Worm (Caenorhabditis elegans) whole organism, late embryonic: ENCODE measurements around the gene mrp-6.

Experiments used
- C38D4.7 ChIP-seq: fragments of 200-800 bp; sonication (Bioruptor generic); optimal IDR thresholded peaks from 2 replicates; lab custom pipeline; 2018; ENCODE audit warnings: mild to moderate bottlenecking, missing genetic modification characterization, moderate library complexity, missing compliant biosample characterization
- K09A11.1 ChIP-seq: sonication (generic microtip); optimal IDR thresholded peaks from 2 replicates; lab custom pipeline; 2017; ENCODE audit warnings: antibody characterized with exemption, mild to moderate bottlenecking, missing genetic modification characterization, missing compliant biosample characterization; ENCODE audit not compliant: insufficient read depth
- ceh-14 ChIP-seq: sonication (generic microtip); optimal IDR thresholded peaks from 2 replicates; lab custom pipeline; 2016; ENCODE audit warnings: missing genotype, missing genetic modification characterization, missing compliant biosample characterization
- ceh-22 ChIP-seq: sonication (generic microtip); optimal IDR thresholded peaks from 2 replicates; lab custom pipeline; 2017; ENCODE audit warnings: missing biosample characterization, missing genetic modification characterization
- ceh-24 ChIP-seq: sonication (generic microtip); optimal IDR thresholded peaks from 2 replicates; lab custom pipeline; 2016; ENCODE audit warnings: mild to moderate bottlenecking, missing genetic modification characterization, missing compliant biosample characterization
- ceh-34 ChIP-seq: sonication (generic microtip); optimal IDR thresholded peaks from 2 replicates; lab custom pipeline; 2016; ENCODE audit warnings: mild to moderate bottlenecking, missing genetic modification characterization, missing compliant biosample characterization
- ceh-45 ChIP-seq: fragments of 200-800 bp; sonication (Bioruptor generic); IDR thresholded peaks from 2 replicates; pipeline ENCODE4 v1.3.6; 2022; ENCODE audit warnings: missing genetic modification reagents, missing genetic modification characterization, missing compliant biosample characterization
- ceh-9 ChIP-seq: sonication (generic microtip); optimal IDR thresholded peaks from 2 replicates; lab custom pipeline; 2016; ENCODE audit warnings: mild to moderate bottlenecking, missing genetic modification characterization, inconsistent platforms, missing compliant biosample characterization
- dmd-4 ChIP-seq: sonication (generic microtip); optimal IDR thresholded peaks from 2 replicates; lab custom pipeline; 2016; ENCODE audit warnings: borderline replicate concordance, missing genetic modification characterization, missing compliant biosample characterization
- elt-2 ChIP-seq: sonication (generic microtip); optimal IDR thresholded peaks from 2 replicates; lab custom pipeline; 2016; ENCODE audit warnings: missing genetic modification reagents, missing genetic modification characterization, missing compliant biosample characterization
- elt-4 ChIP-seq: sonication (generic microtip); optimal IDR thresholded peaks from 2 replicates; lab custom pipeline; 2016; ENCODE audit warnings: missing genetic modification characterization, missing compliant biosample characterization
- ets-4 ChIP-seq: sonication (generic microtip); optimal IDR thresholded peaks from 2 replicates; lab custom pipeline; 2016; ENCODE audit warnings: missing genetic modification characterization, missing compliant biosample characterization
- eyg-1 ChIP-seq: sonication (generic microtip); optimal IDR thresholded peaks from 2 replicates; lab custom pipeline; 2016; ENCODE audit warnings: missing genotype, missing genetic modification characterization, missing compliant biosample characterization
- fax-1 ChIP-seq: sonication (generic microtip); optimal IDR thresholded peaks from 2 replicates; lab custom pipeline; 2016; ENCODE audit warnings: missing genotype, missing genetic modification characterization, missing compliant biosample characterization
- fkh-6 ChIP-seq: sonication (generic microtip); optimal IDR thresholded peaks from 2 replicates; lab custom pipeline; 2016; ENCODE audit warnings: missing genetic modification characterization, missing compliant biosample characterization
- hlh-13 ChIP-seq: fragments of 200-800 bp; sonication (Bioruptor generic); optimal IDR thresholded peaks from 2 replicates; lab custom pipeline; 2018; ENCODE audit warnings: mild to moderate bottlenecking, missing genetic modification characterization, missing compliant biosample characterization
- hlh-15 ChIP-seq: sonication (generic microtip); optimal IDR thresholded peaks from 2 replicates; lab custom pipeline; 2016; ENCODE audit warnings: missing genetic modification characterization, missing compliant biosample characterization
- hlh-30 ChIP-seq: sonication (generic microtip); optimal IDR thresholded peaks from 2 replicates; lab custom pipeline; 2017; ENCODE audit warnings: antibody characterized with exemption, missing genetic modification characterization, missing compliant biosample characterization; ENCODE audit not compliant: insufficient read depth
- hlh-8 ChIP-seq: sonication (generic microtip); optimal IDR thresholded peaks from 2 replicates; lab custom pipeline; 2016; ENCODE audit warnings: missing genotype, missing genetic modification characterization, missing compliant biosample characterization
- lin-11 ChIP-seq: fragments of 200-800 bp; sonication (Bioruptor generic); optimal IDR thresholded peaks from 2 replicates; lab custom pipeline; 2018; ENCODE audit warnings: mild to moderate bottlenecking, missing genetic modification characterization, missing compliant biosample characterization
- nhr-232 ChIP-seq: sonication (generic microtip); optimal IDR thresholded peaks from 2 replicates; lab custom pipeline; 2016; ENCODE audit warnings: missing genetic modification characterization, missing compliant biosample characterization
- npax-4 ChIP-seq: sonication (generic microtip); optimal IDR thresholded peaks from 2 replicates; lab custom pipeline; 2016; ENCODE audit warnings: missing genetic modification characterization, missing compliant biosample characterization
- odd-2 ChIP-seq: sonication (generic microtip); optimal IDR thresholded peaks from 2 replicates; lab custom pipeline; 2017; ENCODE audit warnings: antibody characterized with exemption, mild to moderate bottlenecking, missing genetic modification characterization, missing compliant biosample characterization
- pag-3 ChIP-seq: sonication (generic microtip); optimal IDR thresholded peaks from 2 replicates; lab custom pipeline; 2016; ENCODE audit warnings: missing compliant biosample characterization, missing genetic modification characterization, borderline replicate concordance
- pat-9 ChIP-seq: fragments of 200-800 bp; sonication (Bioruptor generic); optimal IDR thresholded peaks from 2 replicates; lab custom pipeline; 2018; ENCODE audit warnings: mild to moderate bottlenecking, missing genetic modification characterization, moderate library complexity, missing compliant biosample characterization
- pha-4 ChIP-seq: fragments of 150-350 bp; optimal IDR thresholded peaks from 2 replicates; lab custom pipeline; 2018; ENCODE audit warnings: missing biosample characterization, missing genetic modification reagents, missing genetic modification characterization
- pros-1 ChIP-seq: fragments of 150-350 bp; optimal IDR thresholded peaks from 2 replicates; lab custom pipeline; 2014; ENCODE audit warnings: missing biosample characterization, missing genetic modification reagents, missing genetic modification characterization
- rnt-1 ChIP-seq: sonication (generic microtip); optimal IDR thresholded peaks from 2 replicates; lab custom pipeline; 2016; ENCODE audit warnings: missing genetic modification characterization, missing compliant biosample characterization
- sdc-2 ChIP-seq: sonication (generic microtip); optimal IDR thresholded peaks from 2 replicates; lab custom pipeline; 2016; ENCODE audit warnings: missing genotype, missing genetic modification characterization, missing compliant biosample characterization
- sox-4 ChIP-seq: sonication (generic microtip); optimal IDR thresholded peaks from 2 replicates; lab custom pipeline; 2017; ENCODE audit warnings: mild to moderate bottlenecking, missing genetic modification characterization, inconsistent platforms, missing compliant biosample characterization
- syd-9 ChIP-seq: sonication (generic microtip); optimal IDR thresholded peaks from 2 replicates; lab custom pipeline; 2016; ENCODE audit warnings: mild to moderate bottlenecking, missing genetic modification characterization, moderate library complexity, missing compliant biosample characterization
- tbx-2 ChIP-seq: sonication (generic microtip); optimal IDR thresholded peaks from 2 replicates; lab custom pipeline; 2016; ENCODE audit warnings: missing genetic modification characterization, missing compliant biosample characterization
- tbx-7 ChIP-seq: sonication (generic microtip); optimal IDR thresholded peaks from 2 replicates; lab custom pipeline; 2016; ENCODE audit warnings: missing genotype, missing genetic modification characterization, missing compliant biosample characterization
- unc-3 ChIP-seq, 2 experiments: fragments of 200-800 bp in 1 of 2; sonication (Bioruptor generic) in 1 of 2; sonication (generic microtip) in 1 of 2; conservative IDR thresholded peaks in 1 of 2; optimal IDR thresholded peaks in 1 of 2; 2 replicates each; pipeline versions ENCODE4 v1.3.6 to Lab custom; 2016 to 2022; ENCODE audit warnings: missing compliant biosample characterization in 2 of 2, missing genetic modification characterization in 2 of 2, missing genetic modification reagents in 1 of 2
- unc-42 ChIP-seq: sonication (generic microtip); optimal IDR thresholded peaks from 2 replicates; lab custom pipeline; 2016; ENCODE audit warnings: missing genotype, missing genetic modification characterization, missing compliant biosample characterization

The mrp-6 gene

ce11 chrX:4190537-4191144 is 4.1 kb upstream of the mrp-6 start, which contains the start of gene vha-12 (continued):
- TF ChIP-seq npax-4 (tag; lab: Kevin White, UChicago) (no peak), elt-2 (peak; percentile 50), nhr-232 (tag; lab: Kevin White, UChicago) (no peak), K09A11.1 (tag; lab: Kevin White, UChicago) (no peak), ceh-9 (tag; lab: Kevin White, UChicago) (no peak), fax-1 (tag; lab: Kevin White, UChicago) (no peak), pros-1 (tag; lab: Kevin White, UChicago) (peak; percentile 76), pag-3 (tag; lab: Kevin White, UChicago) (no peak), odd-2 (no peak), unc-3 (GFP tag; conservative IDR thresholded peaks at IDR 0.05; lab: Robert Waterston, UW) (no peak), unc-3 (tag; optimal IDR thresholded peaks at IDR 0.05; lab: Kevin White, UChicago) (no peak), ceh-34 (peak; percentile 94), tbx-7 (tag; lab: Kevin White, UChicago) (no peak), C38D4.7 (GFP tag; lab: Kevin White, UChicago) (no peak), sdc-2 (tag; lab: Kevin White, UChicago) (peak; percentile 82), hlh-8 (tag; lab: Kevin White, UChicago) (no peak)

ce11 chrX:4177394-4177793 is 9.2 kb downstream of the mrp-6 start, which contains the start of gene ZK470.6:
ZK470.6 (minus strand) TSS chrX:4177494.
- TF ChIP-seq fax-1 (tag; lab: Kevin White, UChicago) (no peak), C38D4.7 (GFP tag; lab: Kevin White, UChicago) (no peak), pat-9 (tag; lab: Kevin White, UChicago) (no peak), lin-11 (no peak), elt-4 (tag; lab: Kevin White, UChicago) (no peak), hlh-8 (tag; lab: Kevin White, UChicago) (no peak), eyg-1 (tag; lab: Kevin White, UChicago) (no peak), tbx-2 (tag; lab: Kevin White, UChicago) (no peak), pha-4 (tag; lab: Kevin White, UChicago) (no peak), odd-2 (no peak), elt-2 (no peak), dmd-4 (tag; lab: Kevin White, UChicago) (no peak), hlh-30 (no peak), hlh-13 (GFP tag; lab: Kevin White, UChicago) (no peak), rnt-1 (tag; lab: Kevin White, UChicago) (no peak), ets-4 (tag; lab: Kevin White, UChicago) (no peak)

- TF ChIP-seq syd-9: no peak
- TF ChIP-seq ceh-45 (GFP tag; lab: Robert Waterston, UW): no peak
- TF ChIP-seq ceh-22 (tag; lab: Kevin White, UChicago): no peak
- TF ChIP-seq hlh-8 (tag; lab: Kevin White, UChicago): no peak
- no peak for TF ChIP-seq ceh-14
- no peak for TF ChIP-seq hlh-15
- TF ChIP-seq ceh-9 (tag; lab: Kevin White, UChicago): no peak
- TF ChIP-seq sox-4 (tag; lab: Kevin White, UChicago): no peak
- no peak for TF ChIP-seq nhr-232 (tag; lab: Kevin White, UChicago)
- TF ChIP-seq odd-2: no peak
- no peak for TF ChIP-seq pag-3 (tag; lab: Kevin White, UChicago)
- TF ChIP-seq fkh-6 (tag; lab: Kevin White, UChicago): no peak
- no peak for TF ChIP-seq C38D4.7 (GFP tag; lab: Kevin White, UChicago)
These were observed 19.4 kb downstream of the mrp-6 start, which contains the start of gene ZK470.14 for ce11 chrX:4167150-4167549. ZK470.14 (plus strand) TSS chrX:4167450.

- TF ChIP-seq ceh-24 (tag; lab: Kevin White, UChicago) (no peak), unc-42 (tag; lab: Kevin White, UChicago) (peak; percentile 40)
These were observed 23.2 kb downstream of the mrp-6 start, which contains the start of gene ZK470.1 for ce11 chrX:4163391-4163790. ZK470.1 (plus strand) TSS chrX:4163691.
